Fruit fly (Drosophila melanogaster): ENCODE data around the gene Kaz.

The Kaz gene

dm6 chr3R:24810844-24811625 is 18.7 kb downstream of the Kaz start:
- TF ChIP-seq Pif1A (GFP tag; optimal IDR thresholded peaks at IDR 0.05) (peak; percentile 93), D1 (tag; optimal IDR thresholded peaks at IDR 0.05) (no peak), CG34367 (tag; optimal IDR thresholded peaks at IDR 0.05) (peak; percentile 92), CG13204 (GFP tag; optimal IDR thresholded peaks at IDR 0.05) (no peak), Pif1B (GFP tag; optimal IDR thresholded peaks at IDR 0.05) (peak; percentile 93), CG14655 (GFP tag; optimal IDR thresholded peaks at IDR 0.05) (peak; percentile 96), CG12605 (GFP tag; IDR thresholded peaks at IDR 0.05) (peak; percentile 94), CG32121 (GFP tag; IDR thresholded peaks at IDR 0.05) (peak; percentile 93), CG15710 (tag; optimal IDR thresholded peaks at IDR 0.05) (peak; percentile 90), CG4496 (GFP tag; IDR thresholded peaks at IDR 0.05) (peak; percentile 98), EcR (GFP tag; optimal IDR thresholded peaks at IDR 0.05) (peak; percentile 95), Ets98B (GFP tag; IDR thresholded peaks at IDR 0.05) (peak; percentile 97), CG9948 (tag; optimal IDR thresholded peaks at IDR 0.05) (peak; percentile 88), CG8159 (tag; optimal IDR thresholded peaks at IDR 0.05) (peak; percentile 88), CG8301 (tag; optimal IDR thresholded peaks at IDR 0.05) (peak; percentile 95), Snoo (tag; optimal IDR thresholded peaks at IDR 0.05) (peak; percentile 69), CG10348 (GFP tag; IDR thresholded peaks at IDR 0.05) (peak; percentile 85), rn (GFP tag; IDR thresholded peaks at IDR 0.05) (peak; percentile 89), fd96Ca (GFP tag; IDR thresholded peaks at IDR 0.05) (peak; percentile 98), gl (tag; optimal IDR thresholded peaks at IDR 0.05) (peak; percentile 85), CG17806 (tag; optimal IDR thresholded peaks at IDR 0.05) (peak; percentile 92)

dm6 chr3R:24809576-24810279 is 20.0 kb downstream of the Kaz start:
- TF ChIP-seq EcR (GFP tag; optimal IDR thresholded peaks at IDR 0.05) (no peak), CG12605 (GFP tag; IDR thresholded peaks at IDR 0.05) (no peak), CG4496 (GFP tag; IDR thresholded peaks at IDR 0.05) (no peak), CG17806 (tag; optimal IDR thresholded peaks at IDR 0.05) (no peak), CG13204 (GFP tag; optimal IDR thresholded peaks at IDR 0.05) (no peak), Snoo (tag; optimal IDR thresholded peaks at IDR 0.05) (no peak), Ets98B (GFP tag; IDR thresholded peaks at IDR 0.05) (no peak), Pif1B (GFP tag; optimal IDR thresholded peaks at IDR 0.05) (no peak), CG32121 (GFP tag; IDR thresholded peaks at IDR 0.05) (no peak), D1 (tag; optimal IDR thresholded peaks at IDR 0.05) (no peak), Pif1A (GFP tag; optimal IDR thresholded peaks at IDR 0.05) (no peak), CG10348 (GFP tag; IDR thresholded peaks at IDR 0.05) (no peak), CG15710 (tag; optimal IDR thresholded peaks at IDR 0.05) (no peak), CG8159 (tag; optimal IDR thresholded peaks at IDR 0.05) (no peak), CG14655 (GFP tag; optimal IDR thresholded peaks at IDR 0.05) (no peak), CG34367 (tag; optimal IDR thresholded peaks at IDR 0.05) (no peak), rn (GFP tag; IDR thresholded peaks at IDR 0.05) (no peak), gl (tag; optimal IDR thresholded peaks at IDR 0.05) (no peak), CG8301 (tag; optimal IDR thresholded peaks at IDR 0.05) (no peak)

- no peak for TF ChIP-seq CG8301 (tag; optimal IDR thresholded peaks at IDR 0.05)
- no peak for TF ChIP-seq rn (GFP tag; IDR thresholded peaks at IDR 0.05)
- no peak for TF ChIP-seq CG9948 (tag; optimal IDR thresholded peaks at IDR 0.05)
- no peak for TF ChIP-seq CG13204 (GFP tag; optimal IDR thresholded peaks at IDR 0.05)
- TF ChIP-seq CG15710 (tag; optimal IDR thresholded peaks at IDR 0.05), result no peak
- TF ChIP-seq CG4496 (GFP tag; IDR thresholded peaks at IDR 0.05), result no peak
- TF ChIP-seq CG10348 (GFP tag; IDR thresholded peaks at IDR 0.05), result no peak
- no peak for TF ChIP-seq Ets98B (GFP tag; IDR thresholded peaks at IDR 0.05)
- no peak for TF ChIP-seq fd96Ca (GFP tag; IDR thresholded peaks at IDR 0.05)
Observed at dm6 chr3R:24807321-24807720, 22.4 kb downstream of the Kaz start, which contains the start of gene CG6980. TSS of gene CG6980 (plus strand) at chr3R:24807621.

DNA sequence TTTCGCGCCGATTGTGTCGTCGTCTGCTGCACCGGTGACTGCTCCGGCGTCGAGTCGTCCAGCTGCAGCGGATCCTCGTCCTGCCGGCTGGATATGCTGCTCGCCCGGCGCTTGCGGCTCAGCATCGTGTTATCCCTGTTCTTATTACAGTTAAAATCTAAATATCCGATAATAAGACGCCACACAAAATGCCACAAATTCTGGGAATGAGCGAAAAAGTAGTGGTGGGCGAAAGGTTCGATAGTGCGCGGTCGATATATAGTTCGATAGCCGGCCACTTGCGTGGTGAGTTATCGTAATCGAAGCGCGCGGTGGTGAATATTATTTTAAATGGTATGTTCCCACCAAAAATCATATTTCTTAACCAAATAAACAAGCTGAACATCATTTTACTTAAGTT is 24.7 kb downstream of the Kaz start, which contains the start of gene polybromo:
polybromo (minus strand) TSS at position 212 of the 400 bp plus-strand sequence.
- no peak for TF ChIP-seq rn (GFP tag; IDR thresholded peaks at IDR 0.05)
- TF ChIP-seq CG10348 (GFP tag; IDR thresholded peaks at IDR 0.05), result no peak
- TF ChIP-seq Pif1A (GFP tag; optimal IDR thresholded peaks at IDR 0.05), result no peak
- no peak for TF ChIP-seq Ets98B (GFP tag; IDR thresholded peaks at IDR 0.05)
- TF ChIP-seq CG34367 (tag; optimal IDR thresholded peaks at IDR 0.05), result no peak
- TF ChIP-seq CG17806 (tag; optimal IDR thresholded peaks at IDR 0.05), result no peak
- no peak for TF ChIP-seq D1 (tag; optimal IDR thresholded peaks at IDR 0.05)
- no peak for TF ChIP-seq CG14655 (GFP tag; optimal IDR thresholded peaks at IDR 0.05)
- no peak for TF ChIP-seq CG8301 (tag; optimal IDR thresholded peaks at IDR 0.05)
- TF ChIP-seq CG13204 (GFP tag; optimal IDR thresholded peaks at IDR 0.05), result no peak

dm6 chr3R:24799503-24799902 is 30.3 kb downstream of the Kaz start, which contains the start of gene Ude:
TSS of gene Ude (minus strand) at chr3R:24799668.
- TF ChIP-seq CG8159 (tag; optimal IDR thresholded peaks at IDR 0.05) (no peak), CG32121 (GFP tag; IDR thresholded peaks at IDR 0.05) (no peak), CG14655 (GFP tag; optimal IDR thresholded peaks at IDR 0.05) (no peak)

DNA sequence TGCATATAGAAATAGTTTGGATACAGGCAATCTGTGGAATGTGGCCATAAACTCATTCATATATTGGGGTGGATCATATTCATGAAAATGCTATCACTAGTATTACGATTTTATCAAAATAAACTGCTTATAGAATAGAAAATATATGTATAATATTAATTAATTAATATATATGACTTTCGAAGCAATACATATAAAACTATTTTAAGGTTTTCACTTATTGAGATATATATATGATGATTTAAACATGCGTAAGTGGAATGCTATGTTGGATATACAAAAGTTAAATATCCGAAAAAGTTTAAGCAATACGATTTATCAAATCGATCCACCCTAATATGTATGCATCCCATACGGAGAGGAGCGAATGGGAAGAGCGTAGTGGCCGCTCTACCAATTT is 31.2 kb downstream of the Kaz start:
- TF ChIP-seq CG13204 (GFP tag; optimal IDR thresholded peaks at IDR 0.05) (no peak), CG15710 (tag; optimal IDR thresholded peaks at IDR 0.05) (no peak), D1 (tag; optimal IDR thresholded peaks at IDR 0.05) (no peak), CG4496 (GFP tag; IDR thresholded peaks at IDR 0.05) (0 out of 3 replicates have a peak, but pooled peaks have one; percentile 24)

All from whole organism, pupa.